Fruit fly (Drosophila melanogaster) whole organism, wandering third instar larva: ENCODE results near the gene CG9107.

Experiments used
- Abd-B ChIP-seq: fragments of >200 bp; optimal IDR thresholded peaks from 2 replicates; lab custom pipeline; 2017; ENCODE audit warnings: missing biosample characterization, missing genetic modification characterization
- CG9705 ChIP-seq: fragments of 200-800 bp; sonication (Bioruptor generic); optimal IDR thresholded peaks from 2 replicates; lab custom pipeline; 2018; ENCODE audit warnings: missing biosample characterization, mild to moderate bottlenecking, missing genetic modification characterization
- CrebA ChIP-seq: fragments of 200-800 bp; sonication (Bioruptor generic); optimal IDR thresholded peaks from 2 replicates; lab custom pipeline; 2016; ENCODE audit warnings: missing biosample characterization, mild to moderate bottlenecking, missing genetic modification characterization, borderline replicate concordance
- Dfd ChIP-seq: fragments of >200 bp; optimal IDR thresholded peaks from 2 replicates; lab custom pipeline; 2017; ENCODE audit warnings: missing biosample characterization, missing genetic modification characterization
- Dif ChIP-seq: fragments of 200-275, 200-300 bp; sonication (Bioruptor generic); optimal IDR thresholded peaks from 2 replicates; lab custom pipeline; 2018; ENCODE audit warnings: missing biosample characterization, missing genetic modification characterization; ENCODE audit not compliant: partially characterized antibody
- GATAd ChIP-seq: sonication (Bioruptor generic); optimal IDR thresholded peaks from 2 replicates; lab custom pipeline; 2016; ENCODE audit warnings: missing biosample characterization, missing genetic modification characterization
- HLH106 ChIP-seq: fragments of 200-800 bp; optimal IDR thresholded peaks from 3 replicates; lab custom pipeline; 2019; ENCODE audit warnings: missing biosample characterization, mild to moderate bottlenecking, missing genetic modification characterization, moderate library complexity
- Hnf4 ChIP-seq: fragments of 200-800 bp; sonication (Bioruptor generic); optimal IDR thresholded peaks from 2 replicates; lab custom pipeline; 2016; ENCODE audit warnings: missing biosample characterization, mild to moderate bottlenecking, missing genetic modification characterization
- Hr78 ChIP-seq: fragments of >200 bp; optimal IDR thresholded peaks from 2 replicates; lab custom pipeline; 2017; ENCODE audit warnings: missing biosample characterization, missing genetic modification characterization
- Hr83 ChIP-seq: fragments of 200-300 bp; sonication (Bioruptor generic); optimal IDR thresholded peaks from 2 replicates; lab custom pipeline; 2016; ENCODE audit warnings: missing biosample characterization, mild to moderate bottlenecking, missing genetic modification characterization, moderate library complexity; ENCODE audit not compliant: poor library complexity, severe bottlenecking
- Jra ChIP-seq: sonication (Bioruptor generic); optimal IDR thresholded peaks from 2 replicates; lab custom pipeline; 2016; ENCODE audit warnings: missing biosample characterization, missing genetic modification characterization
- Mio ChIP-seq: sonication (Bioruptor generic); optimal IDR thresholded peaks from 2 replicates; lab custom pipeline; 2016; ENCODE audit warnings: missing biosample characterization, missing genetic modification characterization
- Myc ChIP-seq: fragments of >200 bp; optimal IDR thresholded peaks from 2 replicates; lab custom pipeline; 2017
- N ChIP-seq: fragments of >200 bp; optimal IDR thresholded peaks from 2 replicates; lab custom pipeline; 2018; ENCODE audit warnings: missing biosample characterization, missing external identifiers, missing genetic modification characterization
- OdsH ChIP-seq: fragments of 200-800 bp; sonication (Bioruptor generic); optimal IDR thresholded peaks from 2 replicates; lab custom pipeline; 2016; ENCODE audit warnings: missing biosample characterization, mild to moderate bottlenecking, missing genetic modification characterization
- Rel ChIP-seq, 2 experiments: fragments of 200-800 bp; sonication (Bioruptor generic) in 1 of 2; optimal IDR thresholded peaks; 2 replicates in 1 of 2; 3 replicates in 1 of 2; lab custom pipeline; 2016 to 2019; ENCODE audit warnings: mild to moderate bottlenecking in 2 of 2, missing biosample characterization in 2 of 2, missing genetic modification characterization in 2 of 2, moderate library complexity in 1 of 2
- Sp1 ChIP-seq: fragments of 200-800 bp; sonication (Bioruptor generic); optimal IDR thresholded peaks from 3 replicates; lab custom pipeline; 2019; ENCODE audit warnings: missing biosample characterization, mild to moderate bottlenecking, missing genetic modification characterization, moderate library complexity
- Vsx2 ChIP-seq: fragments of 200-300, 225-300 bp; sonication (Bioruptor generic); optimal IDR thresholded peaks from 2 replicates; lab custom pipeline; 2018; ENCODE audit warnings: missing biosample characterization, missing genetic modification characterization; ENCODE audit not compliant: partially characterized antibody
- br ChIP-seq: fragments of 200-800 bp; sonication (Bioruptor generic); optimal IDR thresholded peaks from 2 replicates; lab custom pipeline; 2016; ENCODE audit warnings: missing biosample characterization, missing genetic modification characterization
- brk ChIP-seq: fragments of 200-800 bp; sonication (Bioruptor generic); optimal IDR thresholded peaks from 2 replicates; lab custom pipeline; 2016; ENCODE audit warnings: missing biosample characterization, mild to moderate bottlenecking, missing genetic modification characterization
- dl ChIP-seq, 2 experiments: fragments of 175-275, 200-275 bp in 1 of 2; fragments of 200-275 bp in 1 of 2; sonication (Bioruptor generic); optimal IDR thresholded peaks; lab custom pipeline; 2018; ENCODE audit warnings: mild to moderate bottlenecking in 2 of 2, missing biosample characterization in 2 of 2, missing genetic modification characterization in 2 of 2, moderate library complexity in 2 of 2; ENCODE audit not compliant: partially characterized antibody in 2 of 2, insufficient read depth in 1 of 2
- dmrt93B ChIP-seq: fragments of 200-800 bp; sonication (Bioruptor generic); optimal IDR thresholded peaks from 2 replicates; lab custom pipeline; 2018; ENCODE audit warnings: missing biosample characterization, mild to moderate bottlenecking, missing genetic modification characterization
- dsf ChIP-seq: sonication (Bioruptor generic); optimal IDR thresholded peaks from 2 replicates; lab custom pipeline; 2016; ENCODE audit warnings: missing biosample characterization, missing genetic modification characterization, borderline replicate concordance
- ey ChIP-seq: fragments of 200-800 bp; sonication (Bioruptor generic); optimal IDR thresholded peaks from 2 replicates; lab custom pipeline; 2016; ENCODE audit warnings: missing biosample characterization, missing genetic modification characterization
- foxo ChIP-seq, 2 experiments: fragments of 200-800 bp; sonication (Bioruptor generic); optimal IDR thresholded peaks; 2 replicates in 1 of 2; 3 replicates in 1 of 2; lab custom pipeline; 2016 to 2017; ENCODE audit warnings: missing biosample characterization in 2 of 2, missing genetic modification characterization in 2 of 2
- fru ChIP-seq: fragments of 200-800 bp; sonication (Bioruptor generic); optimal IDR thresholded peaks from 3 replicates; lab custom pipeline; 2016; ENCODE audit warnings: missing biosample characterization, mild to moderate bottlenecking, missing genetic modification characterization
- h ChIP-seq: fragments of 200-800 bp; sonication (Bioruptor generic); optimal IDR thresholded peaks from 3 replicates; lab custom pipeline; 2016; ENCODE audit warnings: missing biosample characterization, mild to moderate bottlenecking, missing genetic modification characterization
- jim ChIP-seq: fragments of 175-275, 200-325 bp; sonication (Bioruptor generic); optimal IDR thresholded peaks from 2 replicates; lab custom pipeline; 2016; ENCODE audit warnings: missing biosample characterization, mild to moderate bottlenecking, missing genetic modification characterization
- lola ChIP-seq: fragments of >200 bp; optimal IDR thresholded peaks from 2 replicates; lab custom pipeline; 2017; ENCODE audit warnings: missing biosample characterization, missing genetic modification characterization
- pan ChIP-seq: fragments of >200 bp; optimal IDR thresholded peaks from 2 replicates; lab custom pipeline; 2017
- psq ChIP-seq: fragments of 200-800 bp; sonication (Bioruptor generic); optimal IDR thresholded peaks from 3 replicates; lab custom pipeline; 2017; ENCODE audit warnings: missing biosample characterization, mild to moderate bottlenecking, missing genetic modification characterization, moderate library complexity
- rgr ChIP-seq: fragments of 200-800 bp; sonication (Bioruptor generic); optimal IDR thresholded peaks from 3 replicates; lab custom pipeline; 2016; ENCODE audit warnings: missing biosample characterization, mild to moderate bottlenecking, missing genetic modification characterization
- sage ChIP-seq: fragments of 200-800 bp; sonication (Bioruptor generic); optimal IDR thresholded peaks from 2 replicates; lab custom pipeline; 2016; ENCODE audit warnings: missing biosample characterization, mild to moderate bottlenecking, missing genetic modification characterization
- sv ChIP-seq: fragments of 200-800 bp; sonication (Bioruptor generic); optimal IDR thresholded peaks from 3 replicates; lab custom pipeline; 2016; ENCODE audit warnings: missing biosample characterization, missing genetic modification characterization
- tai ChIP-seq: sonication (Bioruptor generic); optimal IDR thresholded peaks from 2 replicates; lab custom pipeline; 2016; ENCODE audit warnings: missing biosample characterization, missing genetic modification characterization
- woc ChIP-seq: sonication (Bioruptor generic); optimal IDR thresholded peaks from 2 replicates; lab custom pipeline; 2016; ENCODE audit warnings: missing biosample characterization, mild to moderate bottlenecking, missing genetic modification characterization

CG9107 gene

DNA sequence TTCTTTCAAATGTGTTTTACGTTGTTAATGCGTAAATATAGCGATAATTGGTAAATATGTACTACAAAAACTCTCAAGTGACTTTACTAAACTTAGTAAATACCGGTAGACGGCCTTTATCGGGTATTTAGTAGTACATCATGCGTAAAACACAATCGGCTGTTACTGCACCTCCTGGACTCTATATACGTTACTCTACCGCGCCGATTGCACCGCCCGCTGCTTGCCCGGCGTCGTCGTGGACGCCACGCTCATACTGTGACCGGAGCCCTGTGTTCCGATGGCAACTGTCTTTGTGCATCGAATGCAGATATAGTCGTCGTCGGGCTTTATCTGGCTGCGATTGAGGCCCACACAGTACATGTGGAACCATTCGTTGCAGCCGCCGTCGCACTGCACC, 33.9 kb downstream of the CG9107 start:
- no peak for TF ChIP-seq Mio (GFP tag; lab: Kevin White, UChicago)
- TF ChIP-seq GATAd (GFP tag; lab: Kevin White, UChicago), result no peak
- no peak for TF ChIP-seq woc
- no peak for TF ChIP-seq br (GFP tag; lab: Kevin White, UChicago)
- TF ChIP-seq Jra (GFP tag; lab: Kevin White, UChicago), result no peak
- no peak for TF ChIP-seq CrebA (GFP tag; lab: Kevin White, UChicago)
- TF ChIP-seq Hnf4 (GFP tag; lab: Kevin White, UChicago), result no peak
- TF ChIP-seq h, result no peak
- TF ChIP-seq pan (lab: Kevin White, UChicago), result no peak
- TF ChIP-seq lola (GFP tag; lab: Kevin White, UChicago), result no peak

- TF ChIP-seq h, result peak; percentile 39
- TF ChIP-seq Abd-B, result no peak
- TF ChIP-seq Rel (GFP tag; optimal IDR thresholded peaks at IDR 0.05; lab: Kevin White, UChicago), result no peak
- peak; percentile 93 for TF ChIP-seq Rel (tag; optimal IDR thresholded peaks at IDR 0.05; lab: Kevin White, UChicago)
These were observed 35.9 kb downstream of the CG9107 start for dm6 chr2L:5988115-5989092.

DNA sequence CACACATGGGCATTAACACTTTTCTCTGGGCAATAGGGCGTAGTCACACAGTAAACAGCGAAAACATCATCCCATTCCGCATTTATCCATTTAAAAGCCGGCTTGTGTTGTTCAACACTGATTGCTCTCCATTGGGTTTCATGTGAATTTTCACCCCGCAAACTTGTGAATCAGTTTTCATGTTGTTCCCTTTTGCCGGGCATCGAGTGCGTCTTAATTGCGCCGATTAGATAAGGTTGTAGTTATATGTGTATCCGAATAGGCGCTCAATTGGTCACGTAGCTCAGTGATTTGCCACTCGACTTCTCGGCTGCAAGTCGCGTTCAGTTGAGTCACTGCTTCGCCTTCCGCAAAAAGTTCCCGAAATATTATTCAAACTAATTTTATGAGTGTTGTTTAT, 37.4 kb downstream of the CG9107 start:
- no peak for TF ChIP-seq lola (GFP tag; lab: Kevin White, UChicago)
- peak; percentile 11 for TF ChIP-seq OdsH (GFP tag; lab: Kevin White, UChicago)
- no peak for TF ChIP-seq CrebA (GFP tag; lab: Kevin White, UChicago)
- no peak for TF ChIP-seq Dfd (GFP tag; lab: Kevin White, UChicago)
- no peak for TF ChIP-seq Mio (GFP tag; lab: Kevin White, UChicago)
- no peak for TF ChIP-seq Hnf4 (GFP tag; lab: Kevin White, UChicago)
- TF ChIP-seq dmrt93B, result no peak
- TF ChIP-seq HLH106, result no peak
- TF ChIP-seq Rel (GFP tag; optimal IDR thresholded peaks at IDR 0.05; lab: Kevin White, UChicago), result no peak
- TF ChIP-seq Rel (tag; optimal IDR thresholded peaks at IDR 0.05; lab: Kevin White, UChicago), result peak; percentile 43
- no peak for TF ChIP-seq CG9705 (GFP tag; lab: Kevin White, UChicago)
- TF ChIP-seq woc, result no peak
- no peak for TF ChIP-seq Sp1
- no peak for TF ChIP-seq brk (GFP tag; lab: Kevin White, UChicago)
- peak; percentile 3 for TF ChIP-seq h
- no peak for TF ChIP-seq dsf (GFP tag; lab: Kevin White, UChicago)
- TF ChIP-seq ey, result no peak

- TF ChIP-seq br (GFP tag; lab: Kevin White, UChicago) (peak; percentile 53), Hnf4 (GFP tag; lab: Kevin White, UChicago) (no peak), dsf (GFP tag; lab: Kevin White, UChicago) (no peak), CG9705 (GFP tag; lab: Kevin White, UChicago) (peak; percentile 10), h (peak; percentile 64), Vsx2 (GFP tag; lab: Kevin White, UChicago) (no peak), brk (GFP tag; lab: Kevin White, UChicago) (no peak), HLH106 (peak; percentile 60), Sp1 (peak; percentile 8), dl (GFP tag; optimal IDR thresholded peaks at IDR 0.05; lab: Kevin White, UChicago; ENCODE audit: insufficient read depth in 1 of 2, partially characterized antibody in 2 of 2) (no peak), N (peak; percentile 98), CrebA (GFP tag; lab: Kevin White, UChicago) (no peak), tai (GFP tag; lab: Kevin White, UChicago) (no peak), sv (GFP tag; lab: Kevin White, UChicago) (peak; percentile 42), psq (GFP tag; lab: Kevin White, UChicago) (peak; percentile 30), OdsH (GFP tag; lab: Kevin White, UChicago) (peak; percentile 51), Rel (GFP tag; optimal IDR thresholded peaks at IDR 0.05; lab: Kevin White, UChicago) (no peak), Rel (tag; optimal IDR thresholded peaks at IDR 0.05; lab: Kevin White, UChicago) (peak; percentile 46), Hr83 (GFP tag; lab: Kevin White, UChicago) (peak; percentile 87), foxo (GFP tag; optimal IDR thresholded peaks at IDR 0.05; lab: Kevin White, UChicago) (peak in 1 of 2 experiments; percentile 52), fru (peak; percentile 47), ey (peak; percentile 30), Myc (lab: Kevin White, UChicago) (no peak), sage (GFP tag; lab: Kevin White, UChicago) (no peak), woc (peak; percentile 39), pan (lab: Kevin White, UChicago) (no peak), jim (no peak), dmrt93B (no peak), GATAd (GFP tag; lab: Kevin White, UChicago) (no peak), Hr78 (GFP tag; lab: Kevin White, UChicago) (peak; percentile 66), Dif (GFP tag; lab: Kevin White, UChicago) (peak; percentile 61), Abd-B (no peak), lola (GFP tag; lab: Kevin White, UChicago) (no peak), Dfd (GFP tag; lab: Kevin White, UChicago) (no peak), Mio (GFP tag; lab: Kevin White, UChicago) (no peak), Jra (GFP tag; lab: Kevin White, UChicago) (no peak), rgr (GFP tag; lab: Kevin White, UChicago) (peak; percentile 54)
These were observed 38.2 kb downstream of the CG9107 start, which contains the start of gene ifc for dm6 chr2L:5986094-5986493. ifc (plus strand) TSS chr2L:5986348.
